Worm (Caenorhabditis elegans) whole organism, L3 larva: ENCODE data around the gene F58D12.1.

ENCODE experiments used
- ZK546.5 ChIP-seq: sonication (generic microtip); optimal IDR thresholded peaks from 2 replicates; lab custom pipeline; 2017; ENCODE audit warnings: missing biosample characterization, missing genetic modification characterization
- ceh-16 ChIP-seq: sonication (generic microtip); optimal IDR thresholded peaks from 2 replicates; lab custom pipeline; 2017; ENCODE audit warnings: missing biosample characterization, missing genetic modification characterization
- egl-27 ChIP-seq: sonication (generic microtip); optimal IDR thresholded peaks from 4 replicates; lab custom pipeline; 2017; ENCODE audit warnings: missing biosample characterization, missing genetic modification reagents, missing genetic modification characterization
- elt-1 ChIP-seq: fragments of 150-350 bp; optimal IDR thresholded peaks from 2 replicates; lab custom pipeline; 2014; ENCODE audit warnings: missing biosample characterization, missing genetic modification characterization
- elt-2 ChIP-seq: sonication (generic microtip); optimal IDR thresholded peaks from 2 replicates; lab custom pipeline; 2016; ENCODE audit warnings: missing genetic modification reagents, mild to moderate bottlenecking, missing genetic modification characterization, missing compliant biosample characterization
- eor-1 ChIP-seq, 2 experiments: fragments of 150-350 bp; optimal IDR thresholded peaks; 2 replicates each; lab custom pipeline; 2014 to 2018; ENCODE audit warnings: missing biosample characterization in 2 of 2, missing genetic modification characterization in 2 of 2
- hmg-11 ChIP-seq: sonication (generic microtip); optimal IDR thresholded peaks from 2 replicates; lab custom pipeline; 2016; ENCODE audit warnings: missing genetic modification characterization, missing compliant biosample characterization
- lin-15B ChIP-seq: fragments of 150-350 bp; optimal IDR thresholded peaks from 2 replicates; lab custom pipeline; 2014; ENCODE audit warnings: missing biosample characterization, missing genetic modification characterization
- lsy-12 ChIP-seq: sonication (generic microtip); optimal IDR thresholded peaks from 2 replicates; lab custom pipeline; 2016; ENCODE audit warnings: mild to moderate bottlenecking, missing genetic modification characterization, missing compliant biosample characterization
- nhr-12 ChIP-seq: fragments of 150-350 bp; optimal IDR thresholded peaks from 2 replicates; lab custom pipeline; 2014; ENCODE audit warnings: missing biosample characterization, missing genetic modification characterization
- nhr-237 ChIP-seq: fragments of 150-350 bp; optimal IDR thresholded peaks from 2 replicates; lab custom pipeline; 2014; ENCODE audit warnings: missing biosample characterization, missing genetic modification characterization
- nhr-25 ChIP-seq: sonication (generic microtip); optimal IDR thresholded peaks from 2 replicates; lab custom pipeline; 2017; ENCODE audit warnings: missing biosample characterization, missing genetic modification characterization
- nhr-28 ChIP-seq: fragments of 150-350 bp; optimal IDR thresholded peaks from 2 replicates; lab custom pipeline; 2014; ENCODE audit warnings: missing biosample characterization, missing genetic modification characterization
- nhr-76 ChIP-seq: fragments of 150-350 bp; sonication (generic microtip); optimal IDR thresholded peaks from 5 replicates; lab custom pipeline; 2014; ENCODE audit warnings: missing biosample characterization, missing genetic modification characterization
- nhr-77 ChIP-seq: fragments of 150-350 bp; optimal IDR thresholded peaks from 2 replicates; lab custom pipeline; 2014; ENCODE audit warnings: missing biosample characterization, missing genetic modification characterization
- sea-2 ChIP-seq: fragments of 150-350 bp; sonication (generic microtip); optimal IDR thresholded peaks from 4 replicates; lab custom pipeline; 2014; ENCODE audit warnings: missing biosample characterization, missing genetic modification reagents, missing genetic modification characterization
- snpc-4 ChIP-seq: fragments of 150-350 bp; optimal IDR thresholded peaks from 2 replicates; lab custom pipeline; 2014; ENCODE audit warnings: missing biosample characterization, missing genetic modification characterization
- ztf-11 ChIP-seq: fragments of 150-350 bp; optimal IDR thresholded peaks from 2 replicates; lab custom pipeline; 2014; ENCODE audit warnings: missing biosample characterization, missing genetic modification characterization
- ztf-4 ChIP-seq: fragments of 150-350 bp; optimal IDR thresholded peaks from 2 replicates; lab custom pipeline; 2014; ENCODE audit warnings: missing biosample characterization, missing genetic modification characterization

The F58D12.1 gene

ce11 chrV:14103970-14104369, 54.6 kb downstream of the F58D12.1 start, which contains the start of gene D1086.9:
TSS of gene D1086.9 (plus strand) at chrV:14104270.
- TF ChIP-seq eor-1 (tag; optimal IDR thresholded peaks at IDR 0.05; lab: Kevin White, UChicago): no peak
- TF ChIP-seq ceh-16 (tag; lab: Kevin White, UChicago): no peak
- TF ChIP-seq elt-1 (tag; lab: Kevin White, UChicago): no peak
- no peak for TF ChIP-seq nhr-28 (tag; lab: Kevin White, UChicago)
- no peak for TF ChIP-seq ZK546.5 (tag; lab: Kevin White, UChicago)
- no peak for TF ChIP-seq hmg-11
- TF ChIP-seq elt-2 (tag; lab: Kevin White, UChicago): no peak
- TF ChIP-seq nhr-25 (tag; lab: Kevin White, UChicago): no peak
- no peak for TF ChIP-seq nhr-76
- no peak for TF ChIP-seq nhr-12 (tag; lab: Kevin White, UChicago)
- TF ChIP-seq lsy-12 (tag; lab: Kevin White, UChicago): no peak
- TF ChIP-seq nhr-77 (tag; lab: Kevin White, UChicago): no peak
- TF ChIP-seq egl-27: no peak
- TF ChIP-seq ztf-4 (tag; lab: Kevin White, UChicago): no peak
- TF ChIP-seq ztf-11: no peak
- TF ChIP-seq sea-2 (GFP tag; lab: Kevin White, UChicago): no peak
- TF ChIP-seq snpc-4 (tag; lab: Kevin White, UChicago): no peak
- TF ChIP-seq lin-15B (tag; lab: Kevin White, UChicago): no peak
- no peak for TF ChIP-seq nhr-237 (tag; lab: Kevin White, UChicago)
